Worm (Caenorhabditis elegans) whole organism, L2 larva: Measurements from ENCODE around the gene ZK742.7.

ENCODE experiments used
- ceh-82 ChIP-seq: fragments of 150-350 bp; optimal IDR thresholded peaks from 2 replicates; lab custom pipeline; 2014; ENCODE audit warnings: missing biosample characterization, missing genetic modification characterization
- egl-27 ChIP-seq: sonication (generic microtip); optimal IDR thresholded peaks from 3 replicates; lab custom pipeline; 2017; ENCODE audit warnings: missing biosample characterization, missing genetic modification reagents, missing genetic modification characterization
- elt-1 ChIP-seq: fragments of 150-350 bp; optimal IDR thresholded peaks from 2 replicates; lab custom pipeline; 2014; ENCODE audit warnings: missing biosample characterization, missing genetic modification characterization
- fos-1 ChIP-seq: fragments of 150-350 bp; optimal IDR thresholded peaks from 2 replicates; lab custom pipeline; 2014; ENCODE audit warnings: missing biosample characterization, missing genetic modification characterization
- mab-5 ChIP-seq: fragments of 150-350 bp; optimal IDR thresholded peaks from 2 replicates; lab custom pipeline; 2014; ENCODE audit warnings: missing biosample characterization, missing genetic modification characterization
- nhr-10 ChIP-seq: sonication (generic microtip); optimal IDR thresholded peaks from 2 replicates; lab custom pipeline; 2017; ENCODE audit warnings: missing biosample characterization, missing genetic modification characterization
- nhr-11 ChIP-seq: fragments of 150-350 bp; optimal IDR thresholded peaks from 2 replicates; lab custom pipeline; 2014; ENCODE audit warnings: missing biosample characterization, missing genetic modification characterization
- nhr-237 ChIP-seq: fragments of 150-350 bp; optimal IDR thresholded peaks from 2 replicates; lab custom pipeline; 2014; ENCODE audit warnings: missing biosample characterization, missing genetic modification characterization
- nhr-77 ChIP-seq: fragments of 150-350 bp; optimal IDR thresholded peaks from 2 replicates; lab custom pipeline; 2014; ENCODE audit warnings: missing biosample characterization, missing genetic modification characterization
- sem-4 ChIP-seq: fragments of 150-350 bp; optimal IDR thresholded peaks from 2 replicates; lab custom pipeline; 2014; ENCODE audit warnings: missing biosample characterization, missing genetic modification reagents, missing genetic modification characterization
- sma-3 ChIP-seq: sonication (generic microtip); optimal IDR thresholded peaks from 2 replicates; lab custom pipeline; 2016; ENCODE audit warnings: missing genetic modification reagents, missing genetic modification characterization, missing compliant biosample characterization
- unc-39 ChIP-seq: fragments of 150-350 bp; optimal IDR thresholded peaks from 2 replicates; lab custom pipeline; 2014; ENCODE audit warnings: missing biosample characterization, missing genetic modification characterization
- zag-1 ChIP-seq: fragments of 150-350 bp; optimal IDR thresholded peaks from 2 replicates; lab custom pipeline; 2014; ENCODE audit warnings: missing biosample characterization, missing genetic modification characterization
- ztf-4 ChIP-seq: fragments of 150-350 bp; optimal IDR thresholded peaks from 2 replicates; lab custom pipeline; 2014; ENCODE audit warnings: missing biosample characterization, missing genetic modification characterization

DNA sequence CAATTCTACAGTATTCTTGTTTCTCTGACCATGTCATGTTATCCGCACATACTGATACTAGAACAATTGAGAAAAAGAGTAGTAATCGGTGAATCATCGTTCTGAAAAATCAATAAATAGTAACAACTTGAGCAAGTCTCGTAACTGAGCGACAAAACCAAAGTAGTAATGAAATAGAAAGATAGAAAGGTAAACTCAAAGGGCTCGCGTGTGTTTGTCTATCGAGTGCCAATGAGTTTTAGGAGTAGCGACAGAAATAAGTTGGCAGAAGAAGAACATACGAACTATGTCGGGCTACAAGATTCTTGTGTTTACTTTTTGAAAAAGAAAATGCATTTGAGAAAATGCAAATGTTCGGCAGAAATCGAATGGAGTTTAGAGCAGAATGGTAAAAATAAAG is 41.3 kb downstream of the ZK742.7 start, which contains the start of gene C37C3.12:
- TF ChIP-seq fos-1 (tag; lab: Kevin White, UChicago): no peak
- TF ChIP-seq nhr-77: no peak
- TF ChIP-seq elt-1: no peak
- no peak for TF ChIP-seq egl-27 (tag; lab: Kevin White, UChicago)
- no peak for TF ChIP-seq nhr-10
- TF ChIP-seq ceh-82 (tag; lab: Kevin White, UChicago): no peak
- no peak for TF ChIP-seq unc-39 (tag; lab: Kevin White, UChicago)
- TF ChIP-seq nhr-237 (tag; lab: Kevin White, UChicago): no peak
- TF ChIP-seq ztf-4 (tag; lab: Kevin White, UChicago): no peak
- TF ChIP-seq mab-5 (tag; lab: Kevin White, UChicago): no peak
- no peak for TF ChIP-seq sma-3
- no peak for TF ChIP-seq zag-1 (tag; lab: Kevin White, UChicago)
- no peak for TF ChIP-seq nhr-11 (tag; lab: Kevin White, UChicago)
- no peak for TF ChIP-seq sem-4 (tag; lab: Kevin White, UChicago)
